Fruit fly (Drosophila melanogaster) whole organism, embryonic: ENCODE measurements around the gene CG32647.

Experiments used
- Atf6 ChIP-seq: fragments of 200-800 bp; sonication (Bioruptor generic); IDR thresholded peaks from 2 replicates; pipeline ENCODE4 v1.3.6; 2022; ENCODE audit warnings: missing biosample characterization, missing genetic modification characterization
- BEAF-32 ChIP-seq: fragments of 200-800 bp; sonication (Bioruptor generic); optimal IDR thresholded peaks from 3 replicates; lab custom pipeline; 2017; ENCODE audit warnings: missing biosample characterization, missing genetic modification characterization, mild to moderate bottlenecking, moderate library complexity, missing genetic modification reagents
- CG10543 ChIP-seq: fragments of 200-800 bp; sonication (Bioruptor generic); optimal IDR thresholded peaks from 3 replicates; lab custom pipeline; 2017; ENCODE audit warnings: missing biosample characterization, mild to moderate bottlenecking, missing genetic modification characterization, moderate library complexity
- CG11398 ChIP-seq: fragments of 200-800 bp; sonication (Bioruptor generic); optimal IDR thresholded peaks from 2 replicates; lab custom pipeline; 2016; ENCODE audit warnings: missing biosample characterization, missing genetic modification characterization
- CG1233 ChIP-seq: fragments of 200-800 bp; sonication (Bioruptor generic); optimal IDR thresholded peaks from 4 replicates; lab custom pipeline; 2018; ENCODE audit warnings: missing biosample characterization, mild to moderate bottlenecking, missing genetic modification characterization
- CG13123 ChIP-seq: fragments of 200-800 bp; sonication (Bioruptor generic); optimal IDR thresholded peaks from 2 replicates; lab custom pipeline; 2016; ENCODE audit warnings: missing biosample characterization, missing genetic modification characterization
- CG14710 ChIP-seq: fragments of 200-800 bp; sonication (Bioruptor generic); optimal IDR thresholded peaks from 3 replicates; lab custom pipeline; 2019; ENCODE audit warnings: missing biosample characterization, mild to moderate bottlenecking, missing genetic modification characterization, moderate library complexity
- CG14860 ChIP-seq: fragments of 200-800 bp; sonication (Bioruptor generic); IDR thresholded peaks from 3 replicates; pipeline ENCODE4 v1.3.6; 2022; ENCODE audit warnings: missing biosample characterization, missing genetic modification characterization; ENCODE audit not compliant: partially characterized antibody
- CG16813 ChIP-seq: fragments of 200-800 bp; sonication (Bioruptor generic); IDR thresholded peaks from 3 replicates; pipeline ENCODE4 v1.3.6; 2022; ENCODE audit warnings: missing biosample characterization, missing genetic modification characterization; ENCODE audit not compliant: partially characterized antibody
- CG17829 ChIP-seq: fragments of 200-800 bp; optimal IDR thresholded peaks from 2 replicates; lab custom pipeline; 2019; ENCODE audit warnings: missing biosample characterization, mild to moderate bottlenecking, missing genetic modification characterization, moderate library complexity
- CG2116 ChIP-seq: fragments of 200-800 bp; sonication (Bioruptor generic); optimal IDR thresholded peaks from 3 replicates; lab custom pipeline; 2018; ENCODE audit warnings: missing biosample characterization, mild to moderate bottlenecking, missing genetic modification characterization
- CG2129 ChIP-seq: fragments of 200-800 bp; sonication (Bioruptor generic); IDR thresholded peaks from 2 replicates; pipeline ENCODE4 v1.3.6; 2022; ENCODE audit warnings: missing biosample characterization, missing genetic modification characterization; ENCODE audit not compliant: partially characterized antibody
- CG31224 ChIP-seq: fragments of 200-800 bp; sonication (Bioruptor generic); IDR thresholded peaks from 2 replicates; pipeline ENCODE4 v1.3.6; 2022; ENCODE audit warnings: missing biosample characterization, missing genetic modification characterization
- CG34224 ChIP-seq: fragments of 200-800 bp; sonication (Bioruptor generic); IDR thresholded peaks from 3 replicates; pipeline ENCODE4 v1.3.6; 2022; ENCODE audit warnings: missing biosample characterization, missing genetic modification characterization; ENCODE audit not compliant: partially characterized antibody
- CG42726 ChIP-seq: fragments of 200-800 bp; sonication (Bioruptor generic); IDR thresholded peaks from 2 replicates; pipeline ENCODE4 v1.3.6; 2022; ENCODE audit warnings: missing biosample characterization, missing genetic modification characterization; ENCODE audit not compliant: partially characterized antibody
- CG4617 ChIP-seq: fragments of 200-800 bp; sonication (Bioruptor generic); optimal IDR thresholded peaks from 3 replicates; lab custom pipeline; 2016; ENCODE audit warnings: missing biosample characterization, missing genetic modification characterization, borderline replicate concordance
- CG7372 ChIP-seq: fragments of 200-800 bp; sonication (Bioruptor generic); IDR thresholded peaks from 2 replicates; pipeline ENCODE4 v1.3.6; 2022; ENCODE audit warnings: missing biosample characterization, missing genetic modification characterization
- CG7928 ChIP-seq: fragments of 200-800 bp; sonication (Bioruptor generic); optimal IDR thresholded peaks from 2 replicates; lab custom pipeline; 2017; ENCODE audit warnings: missing biosample characterization, mild to moderate bottlenecking, missing genetic modification characterization
- CG7963 ChIP-seq: fragments of 200-800 bp; sonication (Bioruptor generic); IDR thresholded peaks from 3 replicates; pipeline ENCODE4 v1.3.6; 2022; ENCODE audit warnings: missing biosample characterization, missing genetic modification characterization; ENCODE audit not compliant: partially characterized antibody
- Chrac-16 ChIP-seq: fragments of 200-800 bp; sonication (Bioruptor generic); optimal IDR thresholded peaks from 3 replicates; lab custom pipeline; 2016; ENCODE audit warnings: missing biosample characterization, missing genetic modification characterization
- Dfd ChIP-seq, 2 experiments: fragments of >200 bp; optimal IDR thresholded peaks; 2 replicates each; lab custom pipeline; 2017; ENCODE audit warnings: missing biosample characterization in 2 of 2, missing genetic modification characterization in 2 of 2
- Dll ChIP-seq: fragments of 200-800 bp; sonication (Bioruptor generic); IDR thresholded peaks from 4 replicates; pipeline ENCODE4 v1.3.6; 2022; ENCODE audit warnings: missing biosample characterization, missing genetic modification characterization; ENCODE audit not compliant: partially characterized antibody
- Dref ChIP-seq: fragments of 200-800 bp; sonication (Bioruptor generic); IDR thresholded peaks from 2 replicates; pipeline ENCODE4 v1.3.6; 2022; ENCODE audit warnings: missing biosample characterization, missing genetic modification characterization
- E2f2 ChIP-seq: fragments of 200-800 bp; sonication (Bioruptor generic); IDR thresholded peaks from 2 replicates; pipeline ENCODE4 v1.3.6; 2022; ENCODE audit warnings: missing biosample characterization, missing genetic modification characterization
- Elba2 ChIP-seq: fragments of 200-800 bp; sonication (Bioruptor generic); optimal IDR thresholded peaks from 3 replicates; lab custom pipeline; 2016; ENCODE audit warnings: missing biosample characterization, missing genetic modification characterization
- HmgZ ChIP-seq: fragments of 200-800 bp; sonication (Bioruptor generic); optimal IDR thresholded peaks from 2 replicates; lab custom pipeline; 2018; ENCODE audit warnings: missing biosample characterization, mild to moderate bottlenecking, missing genetic modification characterization
- Jarid2 ChIP-seq: fragments of 200-800 bp; sonication (Bioruptor generic); optimal IDR thresholded peaks from 3 replicates; lab custom pipeline; 2017; ENCODE audit warnings: mild to moderate bottlenecking, missing biosample characterization, missing genetic modification reagents, missing genetic modification characterization
- Nf-YA ChIP-seq: fragments of 200-800 bp; sonication (Bioruptor generic); IDR thresholded peaks from 2 replicates; pipeline ENCODE4 v1.3.6; 2022; ENCODE audit warnings: missing biosample characterization, missing genetic modification characterization
- Oli ChIP-seq: fragments of 200-800 bp; sonication (Bioruptor generic); optimal IDR thresholded peaks from 2 replicates; lab custom pipeline; 2018; ENCODE audit warnings: missing biosample characterization, mild to moderate bottlenecking, missing genetic modification characterization, moderate library complexity
- Scr ChIP-seq: fragments of 200-800 bp; sonication (Bioruptor generic); IDR thresholded peaks from 2 replicates; pipeline ENCODE4 v1.3.6; 2022; ENCODE audit warnings: missing biosample characterization, missing genetic modification characterization; ENCODE audit not compliant: partially characterized antibody
- Usf ChIP-seq: fragments of 200-800 bp; sonication (Bioruptor generic); optimal IDR thresholded peaks from 2 replicates; lab custom pipeline; 2017; ENCODE audit warnings: missing genotype, missing biosample characterization, missing genetic modification characterization
- ara ChIP-seq: fragments of 200-800 bp; sonication (Bioruptor generic); IDR thresholded peaks from 2 replicates; pipeline ENCODE4 v1.3.6; 2022; ENCODE audit warnings: missing biosample characterization, missing genetic modification characterization
- ato ChIP-seq: fragments of 200-800 bp; sonication (Bioruptor generic); IDR thresholded peaks from 2 replicates; pipeline ENCODE4 v1.3.6; 2022; ENCODE audit warnings: missing biosample characterization, missing genetic modification characterization; ENCODE audit not compliant: partially characterized antibody
- bbx ChIP-seq: fragments of 200-800 bp; sonication (Bioruptor generic); IDR thresholded peaks from 2 replicates; pipeline ENCODE4 v1.3.6; 2022; ENCODE audit warnings: missing biosample characterization, missing genetic modification characterization; ENCODE audit not compliant: partially characterized antibody
- esg ChIP-seq: fragments of 200-800 bp; sonication (Bioruptor generic); conservative IDR thresholded peaks from 2 replicates; pipeline ENCODE4 v1.3.6; 2022; ENCODE audit warnings: missing biosample characterization, missing genetic modification characterization
- inv ChIP-seq: fragments of 200-800 bp; sonication (Bioruptor generic); IDR thresholded peaks from 2 replicates; pipeline ENCODE4 v1.3.6; 2022; ENCODE audit warnings: missing biosample characterization, missing genetic modification characterization; ENCODE audit not compliant: partially characterized antibody
- kni ChIP-seq: fragments of 200-800 bp; sonication (Bioruptor generic); optimal IDR thresholded peaks from 3 replicates; lab custom pipeline; 2017; ENCODE audit warnings: mild to moderate bottlenecking, missing biosample characterization, missing genetic modification reagents, missing genetic modification characterization
- lab ChIP-seq: fragments of 200-800 bp; sonication (Bioruptor generic); optimal IDR thresholded peaks from 3 replicates; lab custom pipeline; 2017; ENCODE audit warnings: missing biosample characterization, missing genetic modification characterization, mild to moderate bottlenecking, moderate library complexity, missing genetic modification reagents
- mirr ChIP-seq: fragments of 200-800 bp; sonication (Bioruptor generic); optimal IDR thresholded peaks from 3 replicates; lab custom pipeline; 2018; ENCODE audit warnings: missing biosample characterization, mild to moderate bottlenecking, missing genetic modification characterization
- sens ChIP-seq: fragments of 200-800 bp; sonication (Bioruptor generic); peaks from one replicate; lab custom pipeline; 2016; ENCODE audit warnings: missing biosample characterization, missing genetic modification characterization
- stwl ChIP-seq: fragments of 200-800 bp; sonication (Bioruptor generic); optimal IDR thresholded peaks from 3 replicates; lab custom pipeline; 2018; ENCODE audit warnings: missing biosample characterization, mild to moderate bottlenecking, missing genetic modification characterization, moderate library complexity
- tna ChIP-seq: fragments of 200-800 bp; sonication (Bioruptor generic); IDR thresholded peaks from 2 replicates; pipeline ENCODE4 v1.3.6; 2022; ENCODE audit warnings: missing biosample characterization, missing genetic modification characterization; ENCODE audit not compliant: partially characterized antibody
- toy ChIP-seq: fragments of 200-800 bp; sonication (Bioruptor generic); IDR thresholded peaks from 2 replicates; pipeline ENCODE4 v1.3.6; 2022; ENCODE audit warnings: missing biosample characterization, missing genetic modification characterization
- vnd ChIP-seq: fragments of 200-800 bp; sonication (Bioruptor generic); IDR thresholded peaks from 3 replicates; pipeline ENCODE4 v1.3.6; 2022; ENCODE audit warnings: missing biosample characterization, missing genetic modification characterization; ENCODE audit not compliant: partially characterized antibody
- zen2 ChIP-seq: fragments of 200-800 bp; sonication (Bioruptor generic); IDR thresholded peaks from 3 replicates; pipeline ENCODE4 v1.3.6; 2022; ENCODE audit warnings: missing biosample characterization, missing genetic modification characterization; ENCODE audit not compliant: partially characterized antibody

CG32647 gene

DNA sequence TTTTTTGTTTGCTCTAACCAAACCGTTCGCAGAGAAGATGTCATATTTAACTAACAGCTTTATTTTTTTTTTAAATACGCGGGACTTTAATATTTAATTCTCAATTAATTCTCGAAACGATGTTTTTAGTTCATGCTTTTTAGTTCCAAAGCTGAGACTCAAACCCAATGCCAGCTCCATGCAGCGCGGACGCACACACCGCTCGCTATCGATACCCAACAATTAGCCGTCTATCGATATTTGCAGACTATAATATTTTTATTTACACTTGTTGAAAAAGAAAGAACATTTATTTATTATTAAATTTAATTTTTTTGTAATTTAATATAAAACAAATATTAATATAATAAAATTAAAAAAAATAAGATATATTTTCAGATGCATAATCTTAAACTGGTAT lies 20.1 kb downstream of the CG32647 start (continued):
- TF ChIP-seq esg (GFP tag; lab: Robert Waterston, UW), result no peak
- no peak for TF ChIP-seq CG10543 (GFP tag; lab: Kevin White, UChicago)
- no peak for TF ChIP-seq toy
- TF ChIP-seq Dfd (GFP tag; optimal IDR thresholded peaks at IDR 0.05; lab: Kevin White, UChicago), result no peak
- no peak for TF ChIP-seq CG4617 (GFP tag; lab: Kevin White, UChicago)

DNA sequence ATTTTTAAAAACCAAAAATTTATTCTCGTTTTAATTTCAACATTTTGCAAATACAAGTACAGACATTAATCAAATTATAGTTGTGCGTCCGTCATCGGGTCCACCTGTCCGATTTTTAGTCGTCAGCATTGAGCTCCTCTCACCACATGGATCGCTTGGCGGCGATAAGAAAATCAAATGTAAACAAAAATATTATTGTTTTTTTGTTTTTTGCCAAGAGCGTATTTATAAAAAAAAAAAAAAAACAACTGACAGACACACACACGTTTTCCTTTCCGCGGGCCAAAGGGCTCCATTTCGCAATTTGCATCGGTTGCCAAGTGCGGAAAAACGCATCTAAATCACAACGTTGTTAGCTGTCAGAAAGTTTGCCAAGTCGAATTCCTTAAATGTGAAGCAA lies 20.9 kb downstream of the CG32647 start:
- 0 out of 2 replicates have a peak, but pooled peaks have one; percentile 0 for TF ChIP-seq inv (GFP tag; lab: Robert Waterston, UW)
- 0 out of 3 replicates have a peak, but pooled peaks have one; percentile 1 for TF ChIP-seq CG14860 (GFP tag; lab: Robert Waterston, UW)
- TF ChIP-seq sens (GFP tag; lab: Kevin White, UChicago), result peak; percentile 28

DNA sequence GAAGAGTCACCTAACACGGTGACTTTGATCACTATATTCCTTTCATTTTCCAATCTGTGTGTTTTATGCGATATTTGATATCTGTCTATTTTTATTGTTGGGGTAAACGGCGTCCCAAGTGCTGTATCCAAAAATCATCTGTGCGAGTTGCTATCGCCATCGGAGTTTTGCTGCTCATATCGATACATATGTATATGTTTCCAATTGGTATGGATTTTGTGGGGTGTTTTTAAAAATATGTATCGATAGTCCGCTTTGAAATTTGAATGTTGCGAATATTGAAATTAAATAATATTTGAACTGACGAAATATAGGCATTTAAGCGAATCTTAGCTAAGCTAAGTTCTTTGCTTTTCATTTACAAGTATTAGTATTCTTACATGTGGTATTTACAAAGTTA lies 21.3 kb downstream of the CG32647 start, which contains the start of gene pira:
Gene pira (minus strand): TSS at position 145 of the 400 bp plus-strand sequence.
- no peak for TF ChIP-seq ara (GFP tag; lab: Robert Waterston, UW)
- no peak for TF ChIP-seq CG1233
- TF ChIP-seq CG2116, result peak; percentile 79
- peak; percentile 60; the same call in 2 of the 3 replicates for TF ChIP-seq vnd
- peak; percentile 9; the same call in 1 of the 2 replicates for TF ChIP-seq CG42726
- no peak for TF ChIP-seq mirr (GFP tag; lab: Kevin White, UChicago)
- TF ChIP-seq Dref, result peak; percentile 78
- TF ChIP-seq Scr (GFP tag; lab: Robert Waterston, UW), result peak; percentile 78
- peak; percentile 54 for TF ChIP-seq CG2129 (GFP tag; lab: Robert Waterston, UW)
- TF ChIP-seq ato (GFP tag; lab: Robert Waterston, UW), result peak; percentile 72; the same call in 1 of the 2 replicates
- peak; percentile 72 for TF ChIP-seq CG34224 (GFP tag; lab: Robert Waterston, UW)
- peak; percentile 15 for TF ChIP-seq Elba2 (GFP tag; lab: Kevin White, UChicago)
- TF ChIP-seq HmgZ (tag; lab: Kevin White, UChicago), result no peak
- TF ChIP-seq Usf (GFP tag; lab: Kevin White, UChicago), result no peak
- TF ChIP-seq E2f2, result peak; percentile 74
- no peak for TF ChIP-seq CG7372 (GFP tag; lab: Robert Waterston, UW)
- peak; percentile 57; the same call in 1 of the 3 replicates for TF ChIP-seq zen2 (GFP tag; lab: Robert Waterston, UW)
- no peak for TF ChIP-seq CG14710 (tag; lab: Kevin White, UChicago)
- peak; percentile 68 for TF ChIP-seq tna
- no peak for TF ChIP-seq Jarid2 (GFP tag; lab: Kevin White, UChicago)
- peak; percentile 84 for TF ChIP-seq bbx
- peak; percentile 71 for TF ChIP-seq CG16813 (GFP tag; lab: Robert Waterston, UW)
- peak; percentile 38 for TF ChIP-seq stwl (tag; lab: Kevin White, UChicago)
- no peak for TF ChIP-seq kni
- no peak for TF ChIP-seq Nf-YA (GFP tag; lab: Robert Waterston, UW)
- TF ChIP-seq CG7928 (GFP tag; lab: Kevin White, UChicago), result no peak
- TF ChIP-seq CG13123 (GFP tag; lab: Kevin White, UChicago), result no peak
- peak; percentile 78 for TF ChIP-seq Dll (GFP tag; lab: Robert Waterston, UW)
- no peak for TF ChIP-seq CG17829 (tag; lab: Kevin White, UChicago)
- TF ChIP-seq CG11398, result no peak
- no peak for TF ChIP-seq Oli (tag; lab: Kevin White, UChicago)
- TF ChIP-seq CG31224 (GFP tag; lab: Robert Waterston, UW), result no peak
- no peak for TF ChIP-seq lab (GFP tag; lab: Kevin White, UChicago)
- TF ChIP-seq BEAF-32 (GFP tag; lab: Kevin White, UChicago), result peak; percentile 67
- TF ChIP-seq CG7963 (GFP tag; lab: Robert Waterston, UW), result peak; percentile 68
- no peak for TF ChIP-seq Chrac-16 (GFP tag; lab: Kevin White, UChicago)
- no peak for TF ChIP-seq Atf6 (GFP tag; lab: Robert Waterston, UW)
